Worm (Caenorhabditis elegans) whole organism, L4 larva: ENCODE measurements around the gene dph-1.
A peak's percentile ranks its signal among the peaks of the same experiment; 100 is the strongest.

Experiments used
- Y5F2A.4 ChIP-seq: fragments of 200-800 bp; sonication (Bioruptor generic); optimal IDR thresholded peaks from 2 replicates; lab custom pipeline; 2018; ENCODE audit warnings: mild to moderate bottlenecking, missing genetic modification characterization, missing compliant biosample characterization
- egl-27 ChIP-seq: sonication (generic microtip); optimal IDR thresholded peaks from 3 replicates; lab custom pipeline; 2017; ENCODE audit warnings: missing biosample characterization, missing genetic modification reagents, missing genetic modification characterization
- fos-1 ChIP-seq: fragments of 150-350 bp; optimal IDR thresholded peaks from 2 replicates; lab custom pipeline; 2014; ENCODE audit warnings: missing biosample characterization, missing genetic modification characterization
- lin-13 ChIP-seq: fragments of 150-350 bp; optimal IDR thresholded peaks from 2 replicates; lab custom pipeline; 2014; ENCODE audit warnings: missing biosample characterization, missing genetic modification reagents, missing genetic modification characterization
- lsy-2 ChIP-seq, 2 experiments: fragments of 150-350 bp in 1 of 2; sonication (generic microtip) in 1 of 2; optimal IDR thresholded peaks; 2 replicates each; lab custom pipeline; 2014 to 2017; ENCODE audit warnings: missing biosample characterization in 2 of 2, missing genetic modification characterization in 2 of 2
- mdl-1 ChIP-seq, 2 experiments: fragments of 150-350 bp in 1 of 2; sonication (generic microtip) in 1 of 2; optimal IDR thresholded peaks; 2 replicates each; lab custom pipeline; 2014 to 2017; ENCODE audit warnings: missing biosample characterization in 2 of 2, missing genetic modification characterization in 2 of 2
- nhr-11 ChIP-seq: fragments of 150-350 bp; optimal IDR thresholded peaks from 2 replicates; lab custom pipeline; 2014; ENCODE audit warnings: missing biosample characterization, missing genetic modification characterization
- nhr-25 ChIP-seq: sonication (generic microtip); optimal IDR thresholded peaks from 2 replicates; lab custom pipeline; 2017; ENCODE audit warnings: missing genetic modification characterization, mild to moderate bottlenecking, missing compliant biosample characterization, antibody characterized with exemption, moderate library complexity, borderline replicate concordance; ENCODE audit not compliant: insufficient read depth
- snpc-4 ChIP-seq: fragments of 150-350 bp; optimal IDR thresholded peaks from 2 replicates; lab custom pipeline; 2014; ENCODE audit warnings: missing biosample characterization, missing genetic modification characterization
- unc-62 ChIP-seq, 3 experiments: fragments of 150-350 bp in 1 of 3; sonication (generic microtip); optimal IDR thresholded peaks in 2 of 3; peaks in 1 of 3; 1 replicate in 1 of 3; 2 replicates in 2 of 3; lab custom pipeline; 2014 to 2017; ENCODE audit warnings: missing biosample characterization in 3 of 3, missing genetic modification characterization in 3 of 3, missing genetic modification reagents in 3 of 3, missing genotype in 1 of 3
- zfp-3 ChIP-seq: fragments of 200-800 bp; sonication (Bioruptor generic); conservative IDR thresholded peaks from 2 replicates; pipeline ENCODE4 v1.3.6; 2022; ENCODE audit warnings: missing genetic modification reagents, missing genetic modification characterization, missing compliant biosample characterization
- ztf-11 ChIP-seq: fragments of 150-350 bp; optimal IDR thresholded peaks from 2 replicates; lab custom pipeline; 2014; ENCODE audit warnings: missing biosample characterization, missing genetic modification characterization
- ztf-7 ChIP-seq: fragments of 150-350 bp; optimal IDR thresholded peaks from 2 replicates; lab custom pipeline; 2014; ENCODE audit warnings: missing biosample characterization, missing genetic modification characterization

DNA sequence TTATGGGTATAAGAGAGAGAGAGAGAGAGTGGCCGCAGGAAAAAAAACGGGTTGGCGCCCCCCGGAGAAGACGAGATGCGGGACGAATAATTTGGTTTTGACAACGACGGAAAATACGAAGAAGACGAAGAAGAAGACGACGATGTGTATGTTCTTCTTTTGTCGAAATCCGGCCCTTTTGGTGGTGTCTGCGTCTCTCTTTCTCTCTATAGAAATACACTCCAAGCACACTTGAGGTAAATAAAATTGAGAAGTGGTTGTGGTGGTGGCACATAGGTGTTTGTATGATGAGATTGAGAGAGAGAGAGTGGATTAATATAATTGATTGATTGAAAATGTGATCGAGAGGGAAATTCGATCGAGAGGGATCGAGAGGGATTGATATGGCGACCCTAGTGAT lies 33.8 kb upstream of the dph-1 start:
- TF ChIP-seq lin-13 (no peak), zfp-3 (no peak), fos-1 (tag; lab: Kevin White, UChicago) (no peak), lsy-2 (tag; optimal IDR thresholded peaks at IDR 0.05; lab: Kevin White, UChicago) (peak in 1 of 2 experiments; percentile 37), snpc-4 (tag; lab: Kevin White, UChicago) (no peak), nhr-25 (tag; lab: Kevin White, UChicago) (peak; percentile 20), mdl-1 (tag; optimal IDR thresholded peaks at IDR 0.05; lab: Kevin White, UChicago) (no peak), ztf-11 (no peak), nhr-11 (tag; lab: Kevin White, UChicago) (no peak), Y5F2A.4 (GFP tag; lab: Kevin White, UChicago) (no peak), unc-62 (GFP tag; optimal IDR thresholded peaks at IDR 0.05 in 1 of 2; lab: Kevin White, UChicago) (no peak), unc-62 (tag; optimal IDR thresholded peaks at IDR 0.05; lab: Kevin White, UChicago) (no peak), egl-27 (tag; lab: Kevin White, UChicago) (no peak), ztf-7 (no peak)
